Fruit fly (Drosophila melanogaster) whole organism, embryonic: Measurements from ENCODE around the gene CG6693.

Source experiments
- CG11085 ChIP-seq: fragments of 200-800 bp; sonication (Bioruptor generic); IDR thresholded peaks from 2 replicates; pipeline ENCODE4 v1.3.6; 2022; ENCODE audit warnings: missing biosample characterization, missing genetic modification characterization
- Chrac-16 ChIP-seq: fragments of 200-800 bp; sonication (Bioruptor generic); optimal IDR thresholded peaks from 3 replicates; lab custom pipeline; 2016; ENCODE audit warnings: missing biosample characterization, missing genetic modification characterization
- Gsc ChIP-seq: fragments of 200-800 bp; sonication (Bioruptor generic); IDR thresholded peaks from 2 replicates; pipeline ENCODE4 v1.3.6; 2022; ENCODE audit warnings: missing biosample characterization, missing genetic modification characterization
- Usf ChIP-seq: fragments of 200-800 bp; sonication (Bioruptor generic); optimal IDR thresholded peaks from 2 replicates; lab custom pipeline; 2017; ENCODE audit warnings: missing genotype, missing biosample characterization, missing genetic modification characterization
- amos ChIP-seq: fragments of 200-800 bp; sonication (Bioruptor generic); IDR thresholded peaks from 2 replicates; pipeline ENCODE4 v1.3.6; 2022; ENCODE audit warnings: missing biosample characterization, missing genetic modification characterization; ENCODE audit not compliant: partially characterized antibody
- h ChIP-seq: fragments of >200 bp; optimal IDR thresholded peaks from 2 replicates; lab custom pipeline; 2017

DNA sequence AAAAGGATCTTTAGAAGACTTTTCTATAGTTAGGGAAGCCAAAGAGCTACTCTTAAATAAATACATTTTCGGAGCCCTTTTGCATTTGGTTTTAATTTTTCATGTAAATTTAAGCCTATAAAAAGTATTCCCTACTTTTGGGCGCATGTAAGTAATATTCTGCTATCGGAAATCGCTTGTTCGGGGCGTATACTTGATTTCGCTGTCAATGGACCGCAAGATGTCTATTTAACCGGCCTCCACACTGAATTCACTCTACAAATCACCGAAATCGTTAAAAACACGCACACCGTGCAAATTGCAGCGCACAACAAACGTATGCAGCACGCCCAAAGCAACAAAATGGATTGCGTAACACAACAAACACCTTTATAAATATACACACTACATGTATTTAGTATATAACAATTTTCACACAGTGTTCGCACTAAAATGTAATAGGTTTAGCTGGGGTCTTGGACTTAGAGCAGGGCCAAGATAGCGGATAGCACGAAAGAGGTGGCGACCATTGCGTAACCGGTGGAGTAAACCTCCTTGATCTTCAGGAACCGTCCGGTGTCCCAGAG, 12.6 kb downstream of the CG6693 start:
- TF ChIP-seq Chrac-16, result no peak
- no peak for TF ChIP-seq CG11085 (GFP tag; lab: Robert Waterston, UW)
- peak; percentile 2; the same call in 1 of the 2 replicates for TF ChIP-seq amos (GFP tag; lab: Robert Waterston, UW)
- TF ChIP-seq Gsc (GFP tag; lab: Robert Waterston, UW), result no peak
- TF ChIP-seq Usf (GFP tag; lab: Kevin White, UChicago), result no peak
- TF ChIP-seq h (lab: Kevin White, UChicago), result no peak
